Fruit fly (Drosophila melanogaster): ENCODE measurements around the gene CG6126.

Gene CG6126

dm6 chr3R:16211883-16212540 is 9.1 kb upstream of the CG6126 start:
- TF ChIP-seq CG8478 (optimal IDR thresholded peaks at IDR 0.05) (no peak), Dll (optimal IDR thresholded peaks at IDR 0.05) (no peak)

dm6 chr3R:16210808-16211578 is 8.1 kb upstream of the CG6126 start:
- TF ChIP-seq psq (optimal IDR thresholded peaks at IDR 0.05) (no peak), usp (GFP tag; optimal IDR thresholded peaks at IDR 0.05) (no peak), CG8478 (optimal IDR thresholded peaks at IDR 0.05) (no peak), pan (optimal IDR thresholded peaks at IDR 0.05) (no peak), EcR (GFP tag; optimal IDR thresholded peaks at IDR 0.05) (no peak), Dll (optimal IDR thresholded peaks at IDR 0.05) (no peak)

dm6 chr3R:16209714-16210553 is 7.1 kb upstream of the CG6126 start:
- no peak for TF ChIP-seq EcR (GFP tag; optimal IDR thresholded peaks at IDR 0.05)
- TF ChIP-seq Dll (optimal IDR thresholded peaks at IDR 0.05): peak; percentile 23
- TF ChIP-seq CG8478 (optimal IDR thresholded peaks at IDR 0.05): no peak
- TF ChIP-seq pan (optimal IDR thresholded peaks at IDR 0.05): no peak
- TF ChIP-seq usp (GFP tag; optimal IDR thresholded peaks at IDR 0.05): no peak
- TF ChIP-seq psq (optimal IDR thresholded peaks at IDR 0.05): no peak

dm6 chr3R:16208924-16209713 is 6.2 kb upstream of the CG6126 start:
- TF ChIP-seq usp (GFP tag; optimal IDR thresholded peaks at IDR 0.05) (no peak), pan (optimal IDR thresholded peaks at IDR 0.05) (peak; percentile 70)

dm6 chr3R:16208106-16208780 is 5.4 kb upstream of the CG6126 start:
- TF ChIP-seq psq (optimal IDR thresholded peaks at IDR 0.05): no peak
- TF ChIP-seq EcR (GFP tag; optimal IDR thresholded peaks at IDR 0.05): peak in 1 of 2 experiments; percentile 19

- no peak for TF ChIP-seq psq (optimal IDR thresholded peaks at IDR 0.05)
- no peak for TF ChIP-seq Dll (optimal IDR thresholded peaks at IDR 0.05)
- peak in 1 of 2 experiments; percentile 41 for TF ChIP-seq EcR (GFP tag; optimal IDR thresholded peaks at IDR 0.05)
- TF ChIP-seq usp (GFP tag; optimal IDR thresholded peaks at IDR 0.05): no peak
These were observed 4.3 kb upstream of the CG6126 start for dm6 chr3R:16207074-16207609.

dm6 chr3R:16206162-16206561 is 3.3 kb upstream of the CG6126 start:
- no peak for TF ChIP-seq usp (GFP tag; optimal IDR thresholded peaks at IDR 0.05)
- no peak for TF ChIP-seq EcR (GFP tag; optimal IDR thresholded peaks at IDR 0.05)
- no peak for TF ChIP-seq pan (optimal IDR thresholded peaks at IDR 0.05)
- no peak for TF ChIP-seq Dll (optimal IDR thresholded peaks at IDR 0.05)
- no peak for TF ChIP-seq CG8478 (optimal IDR thresholded peaks at IDR 0.05)
- no peak for TF ChIP-seq psq (optimal IDR thresholded peaks at IDR 0.05)

- TF ChIP-seq psq (optimal IDR thresholded peaks at IDR 0.05): no peak
- TF ChIP-seq EcR (GFP tag; optimal IDR thresholded peaks at IDR 0.05): no peak
- no peak for TF ChIP-seq pan (optimal IDR thresholded peaks at IDR 0.05)
- TF ChIP-seq CG8478 (optimal IDR thresholded peaks at IDR 0.05): peak; percentile 5
- TF ChIP-seq usp (GFP tag; optimal IDR thresholded peaks at IDR 0.05): no peak
- no peak for TF ChIP-seq Dll (optimal IDR thresholded peaks at IDR 0.05)
These were observed 2.4 kb upstream of the CG6126 start, which contains the start of gene mtSSB for dm6 chr3R:16205155-16205778. TSS of gene mtSSB (minus strand) at chr3R:16205250.

dm6 chr3R:16202335-16203024 is 403 bp downstream of the CG6126 start:
- TF ChIP-seq EcR (GFP tag; optimal IDR thresholded peaks at IDR 0.05): no peak
- TF ChIP-seq psq (optimal IDR thresholded peaks at IDR 0.05): no peak
- no peak for TF ChIP-seq CG8478 (optimal IDR thresholded peaks at IDR 0.05)
- TF ChIP-seq usp (GFP tag; optimal IDR thresholded peaks at IDR 0.05): no peak

dm6 chr3R:16200497-16201019 is 2.3 kb downstream of the CG6126 start:
- TF ChIP-seq usp (GFP tag; optimal IDR thresholded peaks at IDR 0.05) (no peak), pan (optimal IDR thresholded peaks at IDR 0.05) (no peak), CG8478 (optimal IDR thresholded peaks at IDR 0.05) (no peak), Dll (optimal IDR thresholded peaks at IDR 0.05) (no peak), EcR (GFP tag; optimal IDR thresholded peaks at IDR 0.05) (no peak)

Data from whole organism.